Worm (Caenorhabditis elegans): ENCODE results near the gene nspb-3.

The nspb-3 gene

ce11 chrIV:6605863-6606262 lies 11.1 kb upstream of the nspb-3 start, which contains the start of gene nstp-2:
Gene nstp-2, minus strand, starts transcription at chrIV:6606188.
- TF ChIP-seq hlh-11 (tag; optimal IDR thresholded peaks at IDR 0.05), result no peak
- peak; percentile 86 for TF ChIP-seq nhr-28 (tag; optimal IDR thresholded peaks at IDR 0.05)
- TF ChIP-seq ZK546.5 (tag; optimal IDR thresholded peaks at IDR 0.05), result no peak
- no peak for TF ChIP-seq ctbp-1 (GFP tag; IDR thresholded peaks at IDR 0.05)

ce11 chrIV:6603549-6603948 lies 8.8 kb upstream of the nspb-3 start:
- no peak for TF ChIP-seq egl-27 (tag; optimal IDR thresholded peaks at IDR 0.05)
- no peak for TF ChIP-seq vab-7 (GFP tag; IDR thresholded peaks at IDR 0.05)
- peak in 1 of 2 experiments; percentile 55 for TF ChIP-seq unc-62 (GFP tag; optimal IDR thresholded peaks at IDR 0.05 in 1 of 2)
- TF ChIP-seq unc-62 (tag; optimal IDR thresholded peaks at IDR 0.05), result no peak
- peak; percentile 21 for TF ChIP-seq dve-1 (tag; optimal IDR thresholded peaks at IDR 0.05; ENCODE audit: insufficient read depth)
- TF ChIP-seq tra-1 (GFP tag; IDR thresholded peaks at IDR 0.05), result no peak
- TF ChIP-seq mdt-29 (GFP tag; IDR thresholded peaks at IDR 0.05), result no peak
- no peak for TF ChIP-seq unc-39 (tag; optimal IDR thresholded peaks at IDR 0.05)
- no peak for TF ChIP-seq dpl-1 (GFP tag; optimal IDR thresholded peaks at IDR 0.05)
- TF ChIP-seq ZK546.5 (tag; optimal IDR thresholded peaks at IDR 0.05), result no peak
- no peak for TF ChIP-seq egl-43 (GFP tag; IDR thresholded peaks at IDR 0.05)
- TF ChIP-seq dmd-9 (GFP tag; IDR thresholded peaks at IDR 0.05), result no peak

- TF ChIP-seq unc-62 (GFP tag; optimal IDR thresholded peaks at IDR 0.05 in 1 of 2) (no peak), unc-62 (tag; optimal IDR thresholded peaks at IDR 0.05) (no peak), ZK337.2 (GFP tag; IDR thresholded peaks at IDR 0.05) (no peak), nhr-28 (tag; optimal IDR thresholded peaks at IDR 0.05) (no peak), lim-7 (GFP tag; IDR thresholded peaks at IDR 0.05) (no peak), lin-1 (GFP tag; IDR thresholded peaks at IDR 0.05) (no peak), skn-1 (tag; optimal IDR thresholded peaks at IDR 0.05) (no peak), Y48G9A.11 (GFP tag; IDR thresholded peaks at IDR 0.05) (no peak), ceh-82 (tag; optimal IDR thresholded peaks at IDR 0.05) (no peak), daf-12 (tag; optimal IDR thresholded peaks at IDR 0.05) (no peak), T26A8.4 (GFP tag; IDR thresholded peaks at IDR 0.05) (no peak), duxl-1 (tag; optimal IDR thresholded peaks at IDR 0.05; ENCODE audit: poor library complexity) (no peak), madf-9 (GFP tag; conservative IDR thresholded peaks at IDR 0.05) (no peak), lin-29 (GFP tag; IDR thresholded peaks at IDR 0.05) (no peak), zag-1 (tag; optimal IDR thresholded peaks at IDR 0.05) (no peak), Y75B8A.6 (GFP tag; IDR thresholded peaks at IDR 0.05) (no peak), vab-7 (GFP tag; IDR thresholded peaks at IDR 0.05) (no peak)
Measured at ce11 chrIV:6602376-6602775, 7.6 kb upstream of the nspb-3 start, which contains the start of gene F15B10.3. Gene F15B10.3, plus strand, starts transcription at chrIV:6602676.

- TF ChIP-seq daf-16 (GFP tag; optimal IDR thresholded peaks at IDR 0.05) (no peak), daf-16 (tag; optimal IDR thresholded peaks at IDR 0.05) (peak; percentile 48), dve-1 (tag; optimal IDR thresholded peaks at IDR 0.05; ENCODE audit: insufficient read depth) (peak; percentile 33), pqm-1 (tag; optimal IDR thresholded peaks at IDR 0.05) (peak; percentile 9), F26F4.8 (GFP tag; conservative IDR thresholded peaks at IDR 0.05) (no peak), nhr-28 (tag; optimal IDR thresholded peaks at IDR 0.05) (peak; percentile 49), hlh-30 (tag; optimal IDR thresholded peaks at IDR 0.05; ENCODE audit: insufficient read depth) (peak; percentile 71)
Measured at ce11 chrIV:6601213-6601724, 6.5 kb upstream of the nspb-3 start, which contains the start of gene sup-36. Gene sup-36, plus strand, starts transcription at chrIV:6601674.

ce11 chrIV:6599447-6599846 lies 4.7 kb upstream of the nspb-3 start, which contains the start of gene F38A5.8:
Gene F38A5.8, plus strand, starts transcription at chrIV:6599747.
- TF ChIP-seq T20F7.1 (GFP tag; optimal IDR thresholded peaks at IDR 0.05) (no peak), set-16 (GFP tag; IDR thresholded peaks at IDR 0.05) (no peak), Y105C5A.15 (GFP tag; IDR thresholded peaks at IDR 0.05) (no peak)

All from whole organism, L4 larva.